Fruit fly (Drosophila melanogaster) whole organism: ENCODE data around the gene Dph2.

Experiments
- CG8478 ChIP-seq: fragments of >200 bp; optimal IDR thresholded peaks from 2 replicates; lab custom pipeline; 2018; ENCODE audit warnings: inconsistent platforms
- EcR ChIP-seq, 2 experiments: fragments of >200 bp; optimal IDR thresholded peaks; 2 replicates each; lab custom pipeline; 2017; ENCODE audit warnings: missing biosample characterization in 2 of 2, missing genetic modification characterization in 2 of 2, missing genetic modification reagents in 2 of 2
- pan ChIP-seq: fragments of >200 bp; optimal IDR thresholded peaks from 2 replicates; lab custom pipeline; 2017
- psq ChIP-seq: fragments of >200 bp; optimal IDR thresholded peaks from 2 replicates; lab custom pipeline; 2017
- usp ChIP-seq: fragments of >200 bp; optimal IDR thresholded peaks from 2 replicates; lab custom pipeline; 2017; ENCODE audit warnings: missing biosample characterization, missing genetic modification characterization, mixed read lengths

dm6 chr3R:14912449-14912987 is 18.8 kb upstream of the Dph2 start:
- TF ChIP-seq psq (lab: Kevin White, UChicago) (no peak), CG8478 (lab: Kevin White, UChicago) (no peak), EcR (GFP tag; optimal IDR thresholded peaks at IDR 0.05; lab: Kevin White, UChicago) (no peak), pan (lab: Kevin White, UChicago) (no peak), usp (GFP tag; lab: Kevin White, UChicago) (no peak)
